Fruit fly (Drosophila melanogaster) whole organism: ENCODE results near the gene CG31639.

Source experiments
- CG8478 ChIP-seq: fragments of >200 bp; optimal IDR thresholded peaks from 2 replicates; lab custom pipeline; 2018; ENCODE audit warnings: inconsistent platforms
- Dll ChIP-seq: fragments of >200 bp; optimal IDR thresholded peaks from 2 replicates; lab custom pipeline; 2017
- EcR ChIP-seq, 2 experiments: fragments of >200 bp; optimal IDR thresholded peaks; 2 replicates each; lab custom pipeline; 2017; ENCODE audit warnings: missing biosample characterization in 2 of 2, missing genetic modification characterization in 2 of 2, missing genetic modification reagents in 2 of 2
- pan ChIP-seq: fragments of >200 bp; optimal IDR thresholded peaks from 2 replicates; lab custom pipeline; 2017
- psq ChIP-seq: fragments of >200 bp; optimal IDR thresholded peaks from 2 replicates; lab custom pipeline; 2017
- usp ChIP-seq: fragments of >200 bp; optimal IDR thresholded peaks from 2 replicates; lab custom pipeline; 2017; ENCODE audit warnings: missing biosample characterization, missing genetic modification characterization, mixed read lengths

Gene CG31639

dm6 chr2L:6155041-6155440 lies at the start of gene CG31639:
TSS of gene CG31639 (minus strand) at chr2L:6155141.
- TF ChIP-seq Dll, result no peak
- TF ChIP-seq pan (lab: Kevin White, UChicago), result no peak
- no peak for TF ChIP-seq psq (lab: Kevin White, UChicago)
- TF ChIP-seq EcR (GFP tag; optimal IDR thresholded peaks at IDR 0.05; lab: Kevin White, UChicago), result no peak
- no peak for TF ChIP-seq CG8478 (lab: Kevin White, UChicago)
- no peak for TF ChIP-seq usp (GFP tag; lab: Kevin White, UChicago)

DNA sequence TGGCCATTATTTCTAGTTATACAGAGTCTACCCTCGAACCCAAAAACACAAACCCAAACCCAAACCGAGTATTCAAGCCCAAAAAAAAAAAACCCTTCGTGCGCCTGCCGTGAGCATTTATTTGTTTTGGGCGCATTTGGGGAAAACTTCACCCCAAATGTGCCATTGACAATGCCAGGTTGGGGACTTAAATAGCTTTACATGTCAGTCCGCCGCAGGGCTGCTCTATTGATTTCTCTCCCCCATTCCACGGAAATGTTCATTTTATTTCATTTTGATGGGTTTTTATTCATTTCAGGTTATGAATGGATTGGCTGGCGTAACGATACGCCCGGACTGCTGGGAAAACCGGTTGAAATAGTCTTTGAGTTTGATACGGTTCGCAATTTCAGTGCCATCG lies 47.9 kb upstream of the CG31639 start:
- no peak for TF ChIP-seq Dll
- no peak for TF ChIP-seq usp (GFP tag; lab: Kevin White, UChicago)
- TF ChIP-seq psq (lab: Kevin White, UChicago), result no peak
- no peak for TF ChIP-seq EcR (GFP tag; optimal IDR thresholded peaks at IDR 0.05; lab: Kevin White, UChicago)
- no peak for TF ChIP-seq CG8478 (lab: Kevin White, UChicago)
- no peak for TF ChIP-seq pan (lab: Kevin White, UChicago)

- TF ChIP-seq CG8478 (lab: Kevin White, UChicago) (no peak), Dll (no peak), pan (lab: Kevin White, UChicago) (no peak)
Measured at dm6 chr2L:6201469-6201868, 46.5 kb upstream of the CG31639 start.

DNA sequence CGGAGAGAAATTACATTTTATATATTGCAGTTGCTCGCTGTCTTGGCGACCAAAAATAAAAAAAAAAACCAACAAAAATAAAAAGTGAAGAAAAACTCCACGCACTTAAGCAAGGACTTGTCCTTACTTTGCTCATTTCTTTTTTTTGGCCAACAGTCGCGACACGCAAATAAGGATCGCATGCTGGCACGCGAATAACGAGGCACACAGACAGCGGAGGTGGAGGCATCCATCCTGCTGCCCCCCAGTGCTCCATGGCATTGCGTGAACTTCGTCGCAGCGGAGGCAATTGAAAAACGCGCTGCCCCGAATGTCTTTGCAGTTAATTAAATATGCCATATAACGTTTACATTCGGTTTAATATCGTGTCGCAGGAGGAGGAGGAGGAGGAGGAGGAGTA lies 44.6 kb upstream of the CG31639 start:
- TF ChIP-seq usp (GFP tag; lab: Kevin White, UChicago), result no peak
- no peak for TF ChIP-seq psq (lab: Kevin White, UChicago)
- TF ChIP-seq EcR (GFP tag; optimal IDR thresholded peaks at IDR 0.05; lab: Kevin White, UChicago), result no peak
- no peak for TF ChIP-seq Dll
- TF ChIP-seq pan (lab: Kevin White, UChicago), result no peak
- no peak for TF ChIP-seq CG8478 (lab: Kevin White, UChicago)

- no peak for TF ChIP-seq pan (lab: Kevin White, UChicago)
- no peak for TF ChIP-seq CG8478 (lab: Kevin White, UChicago)
- TF ChIP-seq usp (GFP tag; lab: Kevin White, UChicago), result no peak
- TF ChIP-seq psq (lab: Kevin White, UChicago), result no peak
- no peak for TF ChIP-seq EcR (GFP tag; optimal IDR thresholded peaks at IDR 0.05; lab: Kevin White, UChicago)
- no peak for TF ChIP-seq Dll
Measured at dm6 chr2L:6198822-6199221, 43.9 kb upstream of the CG31639 start.

DNA sequence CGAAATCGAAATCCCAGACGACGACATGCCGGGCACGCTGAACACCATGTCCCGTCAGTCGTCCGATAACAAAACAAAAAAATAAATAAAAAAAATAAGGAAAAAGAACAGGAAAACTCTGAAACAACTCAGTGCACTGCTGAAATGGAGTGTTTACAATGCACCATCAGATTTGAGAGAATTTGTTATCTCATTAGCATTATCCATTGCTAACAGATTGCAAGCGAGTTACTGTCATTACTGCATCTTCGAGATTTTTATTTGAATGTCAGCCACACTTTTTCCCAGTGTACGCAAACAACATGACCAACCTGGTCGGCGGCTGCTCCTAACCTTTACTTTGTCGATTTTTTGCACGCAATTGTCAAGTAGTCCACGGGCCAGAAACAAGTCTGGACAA lies 42.8 kb upstream of the CG31639 start:
- TF ChIP-seq usp (GFP tag; lab: Kevin White, UChicago), result no peak
- TF ChIP-seq psq (lab: Kevin White, UChicago), result no peak
- no peak for TF ChIP-seq CG8478 (lab: Kevin White, UChicago)
- no peak for TF ChIP-seq EcR (GFP tag; optimal IDR thresholded peaks at IDR 0.05; lab: Kevin White, UChicago)
- TF ChIP-seq Dll, result no peak

DNA sequence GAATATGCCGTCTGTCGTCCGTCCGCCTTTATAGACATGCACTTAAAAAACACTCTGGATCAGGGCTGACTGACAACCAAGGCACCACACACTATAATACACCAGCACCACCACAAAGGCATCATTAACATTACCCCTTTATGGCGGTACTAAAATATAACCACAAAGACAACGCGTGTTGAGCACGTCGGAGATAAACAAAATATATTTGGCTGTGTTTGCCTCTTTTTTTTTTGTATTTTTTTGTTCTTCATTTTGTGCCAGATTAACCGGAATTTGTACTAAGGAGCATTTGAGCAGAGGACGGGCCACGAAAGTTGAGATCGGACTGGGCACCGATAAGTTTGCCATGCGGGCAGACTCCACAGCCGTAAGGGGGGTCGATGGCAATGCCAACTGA lies 39.1 kb upstream of the CG31639 start:
- no peak for TF ChIP-seq psq (lab: Kevin White, UChicago)

DNA sequence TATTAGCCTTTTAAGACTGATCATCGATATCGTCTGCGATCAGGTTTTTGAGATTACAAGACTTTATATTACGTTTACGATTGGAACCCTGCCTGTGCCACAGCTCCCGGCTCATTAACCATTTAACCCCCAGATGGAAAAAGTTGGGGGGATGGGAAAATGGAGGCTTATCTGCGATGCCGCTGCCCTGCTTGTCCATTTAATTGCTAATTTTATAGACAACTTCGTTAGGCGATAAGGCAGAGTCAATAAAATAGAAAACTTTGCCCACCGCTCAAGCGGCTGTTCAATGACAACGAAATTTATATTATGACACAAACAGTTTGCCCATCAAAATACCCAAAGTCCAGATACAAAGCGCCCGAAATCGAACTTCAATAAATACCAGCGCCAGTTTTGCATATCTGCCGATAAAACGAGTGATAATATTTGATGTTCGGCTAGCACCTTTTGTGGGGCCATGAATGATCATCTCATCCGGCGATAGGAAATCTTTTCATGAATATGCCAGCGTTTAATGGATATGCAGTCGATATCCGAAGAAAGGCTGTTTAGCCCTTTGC lies 38.1 kb upstream of the CG31639 start:
- TF ChIP-seq Dll (no peak), psq (lab: Kevin White, UChicago) (no peak), pan (lab: Kevin White, UChicago) (no peak), CG8478 (lab: Kevin White, UChicago) (no peak), EcR (GFP tag; optimal IDR thresholded peaks at IDR 0.05; lab: Kevin White, UChicago) (no peak), usp (GFP tag; lab: Kevin White, UChicago) (no peak)

- TF ChIP-seq CG8478 (lab: Kevin White, UChicago) (no peak), pan (lab: Kevin White, UChicago) (no peak)
Measured at dm6 chr2L:6186356-6186755, 31.4 kb upstream of the CG31639 start.

DNA sequence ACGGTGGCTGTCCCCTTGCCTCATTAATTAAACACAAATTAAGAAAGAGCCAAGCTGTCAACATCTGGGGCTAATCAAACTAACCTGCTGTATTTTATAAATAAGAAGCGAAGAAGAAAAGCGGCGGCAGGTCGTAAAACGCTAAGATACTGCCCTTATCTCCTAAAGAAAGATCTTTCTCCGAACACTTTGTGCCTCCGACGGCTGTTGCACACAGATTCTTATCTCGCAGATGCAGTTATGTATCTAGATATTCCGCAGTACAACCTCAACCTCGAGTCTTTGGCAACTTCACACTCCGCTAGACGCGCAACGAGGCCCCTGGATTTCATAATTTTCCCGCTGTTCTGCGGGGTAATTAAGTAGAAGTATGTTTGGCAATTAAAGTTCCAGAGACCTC lies 25.0 kb upstream of the CG31639 start:
- no peak for TF ChIP-seq psq (lab: Kevin White, UChicago)
- TF ChIP-seq usp (GFP tag; lab: Kevin White, UChicago), result no peak
- no peak for TF ChIP-seq Dll
- no peak for TF ChIP-seq EcR (GFP tag; optimal IDR thresholded peaks at IDR 0.05; lab: Kevin White, UChicago)
- TF ChIP-seq CG8478 (lab: Kevin White, UChicago), result no peak
- TF ChIP-seq pan (lab: Kevin White, UChicago), result no peak

- peak; percentile 3 for TF ChIP-seq Dll
- no peak for TF ChIP-seq CG8478 (lab: Kevin White, UChicago)
Measured at dm6 chr2L:6178740-6179633, 24.0 kb upstream of the CG31639 start, which contains the start of gene smal. TSS of gene smal (plus strand) at chr2L:6179133.

DNA sequence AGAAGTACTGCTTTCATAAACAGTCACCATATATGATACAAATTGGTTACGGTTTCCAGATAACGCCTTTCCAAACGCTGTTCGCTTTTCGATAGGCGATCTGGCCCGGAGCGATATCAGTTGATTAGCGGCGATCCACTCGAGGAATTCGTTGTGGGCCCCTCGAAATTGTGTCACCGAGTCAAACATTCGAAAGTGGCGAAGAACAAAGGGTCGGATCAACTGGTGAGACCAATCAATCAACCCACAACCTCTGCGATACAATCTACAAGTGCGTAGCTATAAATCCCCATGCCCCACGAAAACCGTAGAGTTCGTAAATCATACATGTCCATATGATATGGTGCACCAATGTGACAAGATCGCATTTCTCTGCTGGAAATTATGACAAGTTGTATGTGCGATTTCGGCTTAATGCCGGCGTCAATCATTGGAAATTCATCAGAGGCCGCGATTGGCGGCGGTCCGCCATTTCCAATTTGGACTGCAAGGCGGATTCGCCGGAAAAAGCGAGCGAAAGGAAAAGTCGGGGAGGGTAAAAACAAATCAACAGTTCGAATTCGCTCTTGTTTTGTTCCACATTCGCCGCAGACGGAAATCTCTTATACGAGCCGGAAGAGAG lies 23.3 kb upstream of the CG31639 start:
- TF ChIP-seq CG8478 (lab: Kevin White, UChicago), result no peak
